Fruit fly (Drosophila melanogaster): ENCODE results near the gene JhI-21.

The JhI-21 gene

DNA sequence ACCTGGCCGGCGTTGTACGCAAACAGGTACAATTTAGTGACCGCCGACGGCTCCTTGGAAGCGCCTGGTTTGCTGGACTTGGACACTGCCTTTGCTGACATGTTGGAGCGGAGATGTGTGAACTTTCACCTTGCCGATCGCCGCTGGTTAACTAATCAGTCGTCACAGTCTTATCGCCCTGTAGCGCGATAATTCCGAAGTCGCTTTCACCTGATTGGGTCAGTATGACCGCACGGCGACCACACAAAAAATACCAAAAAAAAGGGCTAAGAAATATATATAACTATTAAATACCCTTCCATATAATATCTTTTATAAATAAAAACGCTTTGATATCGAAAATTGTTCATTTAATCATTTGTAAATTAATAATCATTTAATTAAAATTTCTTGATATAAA is 53.8 kb downstream of the JhI-21 start, which contains the start of gene Hacd1 (continued):
- TF ChIP-seq Hr78 (GFP tag; optimal IDR thresholded peaks at IDR 0.05) (peak in 1 of 2 experiments; percentile 99), MESR4 (GFP tag; optimal IDR thresholded peaks at IDR 0.05) (peak; percentile 74), CG13287 (GFP tag; IDR thresholded peaks at IDR 0.05; ENCODE audit: partially characterized antibody) (no peak), CG2712 (tag; optimal IDR thresholded peaks at IDR 0.05) (peak; percentile 12)
